Fruit fly (Drosophila melanogaster) whole organism, adult: Measurements from ENCODE around the gene al.

ENCODE experiments used
- CG11617 ChIP-seq: fragments of 200-800 bp; sonication (Bioruptor generic); optimal IDR thresholded peaks from 2 replicates; lab custom pipeline; 2017; ENCODE audit warnings: mild to moderate bottlenecking, missing biosample characterization, missing genetic modification reagents, missing genetic modification characterization
- CG12768 ChIP-seq: fragments of 200-800 bp; sonication (Bioruptor generic); optimal IDR thresholded peaks from 2 replicates; lab custom pipeline; 2017; ENCODE audit warnings: missing biosample characterization, missing genetic modification characterization, mild to moderate bottlenecking, moderate library complexity, missing genetic modification reagents
- CG14711 ChIP-seq: fragments of 200-800 bp; sonication (Bioruptor generic); optimal IDR thresholded peaks from 2 replicates; lab custom pipeline; 2018; ENCODE audit warnings: missing biosample characterization, mild to moderate bottlenecking, missing genetic modification characterization, moderate library complexity
- CG1620 ChIP-seq: fragments of 200-800 bp; sonication (Bioruptor generic); optimal IDR thresholded peaks from 2 replicates; lab custom pipeline; 2016; ENCODE audit warnings: missing biosample characterization, missing genetic modification characterization
- CG33017 ChIP-seq: fragments of 200-800 bp; sonication (Bioruptor generic); optimal IDR thresholded peaks from 2 replicates; lab custom pipeline; 2018; ENCODE audit warnings: missing biosample characterization, mild to moderate bottlenecking, missing genetic modification characterization, moderate library complexity
- CG5204 ChIP-seq: fragments of 200-800 bp; sonication (Bioruptor generic); optimal IDR thresholded peaks from 2 replicates; lab custom pipeline; 2016; ENCODE audit warnings: missing biosample characterization, missing genetic modification characterization
- CG7045 ChIP-seq: fragments of 200-800 bp; sonication (Bioruptor generic); optimal IDR thresholded peaks from 2 replicates; lab custom pipeline; 2017; ENCODE audit warnings: missing biosample characterization, mild to moderate bottlenecking, missing genetic modification characterization
- CG7101 ChIP-seq: fragments of 200-800 bp; sonication (Bioruptor generic); optimal IDR thresholded peaks from 2 replicates; lab custom pipeline; 2018; ENCODE audit warnings: missing biosample characterization, mild to moderate bottlenecking, missing genetic modification characterization, moderate library complexity
- Clk ChIP-seq: fragments of 200-800 bp; sonication (Bioruptor generic); optimal IDR thresholded peaks from 2 replicates; lab custom pipeline; 2017; ENCODE audit warnings: missing biosample characterization, missing genetic modification characterization
- Crg-1 ChIP-seq: fragments of 200-800 bp; sonication (Bioruptor generic); optimal IDR thresholded peaks from 2 replicates; lab custom pipeline; 2016; ENCODE audit warnings: missing biosample characterization, missing genetic modification characterization
- Hr96 ChIP-seq: fragments of 200-800 bp; sonication (Bioruptor generic); optimal IDR thresholded peaks from 2 replicates; lab custom pipeline; 2016; ENCODE audit warnings: missing biosample characterization, missing genetic modification characterization
- Mnt ChIP-seq: fragments of 200-800 bp; sonication (Bioruptor generic); optimal IDR thresholded peaks from 2 replicates; lab custom pipeline; 2016; ENCODE audit warnings: missing biosample characterization, mild to moderate bottlenecking, missing genetic modification characterization
- bab1 ChIP-seq: fragments of 200-800 bp; sonication (Bioruptor generic); optimal IDR thresholded peaks from 3 replicates; lab custom pipeline; 2019; ENCODE audit warnings: missing biosample characterization, mild to moderate bottlenecking, missing genetic modification characterization, moderate library complexity
- cic ChIP-seq: fragments of 200-800 bp; sonication (Bioruptor generic); optimal IDR thresholded peaks from 2 replicates; lab custom pipeline; 2017; ENCODE audit warnings: missing biosample characterization, mild to moderate bottlenecking, missing genetic modification characterization, moderate library complexity
- cnc ChIP-seq, 2 experiments: fragments of >200 bp; optimal IDR thresholded peaks; 2 replicates each; lab custom pipeline; 2017
- kay ChIP-seq: fragments of 200-800 bp; sonication (Bioruptor generic); peaks from one replicate; lab custom pipeline; 2016; ENCODE audit warnings: missing biosample characterization, missing genetic modification characterization, borderline replicate concordance
- ovo ChIP-seq: fragments of 200-800 bp; sonication (Bioruptor generic); optimal IDR thresholded peaks from 2 replicates; lab custom pipeline; 2016; ENCODE audit warnings: missing biosample characterization, missing genetic modification characterization
- pad ChIP-seq: fragments of 200-800 bp; sonication (Bioruptor generic); optimal IDR thresholded peaks from 3 replicates; lab custom pipeline; 2017; ENCODE audit warnings: missing biosample characterization, missing genetic modification characterization, mild to moderate bottlenecking, moderate library complexity, missing genetic modification reagents
- tj ChIP-seq: fragments of 200-800 bp; sonication (Bioruptor generic); optimal IDR thresholded peaks from 3 replicates; lab custom pipeline; 2017; ENCODE audit warnings: missing biosample characterization, mild to moderate bottlenecking, missing genetic modification characterization, moderate library complexity
- toe ChIP-seq: fragments of 200-800 bp; sonication (Bioruptor generic); optimal IDR thresholded peaks from 2 replicates; lab custom pipeline; 2016; ENCODE audit warnings: missing biosample characterization, missing genetic modification characterization

The al gene

DNA sequence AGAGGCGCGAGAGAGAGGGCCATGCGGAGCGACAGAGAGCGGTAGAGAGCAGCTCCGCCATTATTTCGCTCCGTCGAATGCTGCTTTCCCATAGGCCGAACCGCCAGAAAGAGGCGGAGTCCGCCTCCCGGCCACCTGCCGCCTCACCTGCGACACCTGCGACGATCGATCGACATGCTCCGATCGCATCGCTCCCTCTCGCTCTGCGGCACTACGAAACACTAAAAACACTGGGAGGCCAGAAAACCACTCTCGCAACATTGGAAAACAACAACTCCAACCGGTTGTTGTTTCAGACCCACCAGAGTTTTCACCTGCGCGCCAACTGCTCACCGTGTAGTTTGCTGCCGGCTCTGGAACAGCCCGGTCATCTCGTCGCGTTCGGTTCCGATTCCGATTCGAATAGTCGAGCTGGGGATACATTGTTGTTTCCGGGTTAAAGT lies at the start of gene al:
Gene al (plus strand): TSS at position 333 of the 443 bp plus-strand sequence.
- TF ChIP-seq Clk (GFP tag; lab: Kevin White, UChicago) (no peak), bab1 (GFP tag; lab: Kevin White, UChicago) (no peak), cic (GFP tag; lab: Kevin White, UChicago) (no peak), toe (no peak), CG5204 (no peak), CG7101 (tag; lab: Kevin White, UChicago) (no peak), CG7045 (GFP tag; lab: Kevin White, UChicago) (no peak), tj (GFP tag; lab: Kevin White, UChicago) (no peak), Hr96 (GFP tag; lab: Kevin White, UChicago) (no peak), CG11617 (GFP tag; lab: Kevin White, UChicago) (no peak)

DNA sequence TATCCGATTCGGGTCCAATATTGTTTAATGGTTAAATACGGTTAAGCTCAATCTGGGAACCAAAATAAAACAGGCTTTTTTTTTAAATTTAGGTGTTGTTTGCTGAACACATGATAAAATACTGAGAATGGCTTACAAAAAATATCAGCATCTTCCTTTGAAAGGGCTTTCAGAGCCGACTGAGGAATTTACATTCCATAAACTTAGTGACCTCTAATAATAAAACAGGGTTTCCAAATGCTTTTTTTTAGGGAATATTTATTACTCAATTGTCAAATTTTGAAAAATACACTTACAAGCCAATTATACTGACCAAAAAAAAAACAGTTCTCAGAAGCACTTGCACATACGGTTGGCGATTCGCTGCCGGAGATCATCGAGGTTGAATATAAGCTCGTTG lies 48.3 kb upstream of the al start, which contains the start of gene CG43755:
Gene CG43755 (minus strand): TSS at position 101 of the 400 bp plus-strand sequence.
- no peak for TF ChIP-seq CG12768
- no peak for TF ChIP-seq Mnt (GFP tag; lab: Kevin White, UChicago)

DNA sequence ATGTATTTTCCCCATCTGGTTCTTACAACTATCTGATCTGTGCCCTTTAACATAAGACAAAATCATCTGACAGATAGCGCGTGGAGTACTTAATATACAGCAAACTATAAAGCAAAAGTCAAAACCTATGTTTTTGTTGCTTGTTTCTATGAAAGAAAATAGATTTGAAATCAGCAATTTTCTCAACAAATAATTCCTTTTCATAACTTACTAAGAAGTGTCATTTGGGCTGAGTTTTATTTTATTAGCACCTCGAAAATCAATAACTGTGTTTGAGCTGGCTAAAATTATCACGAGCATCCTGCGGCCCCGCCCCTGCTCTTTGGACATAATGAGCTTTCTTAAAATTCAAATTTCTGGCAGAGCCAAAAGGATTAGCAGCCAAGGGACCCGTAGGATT lies 45.7 kb upstream of the al start, which contains the start of gene CG31921:
Gene CG31921 (minus strand): TSS at position 101 of the 400 bp plus-strand sequence.
- TF ChIP-seq kay (GFP tag; lab: Kevin White, UChicago) (no peak), CG5204 (no peak), pad (GFP tag; lab: Kevin White, UChicago) (no peak), CG14711 (tag; lab: Kevin White, UChicago) (no peak), Clk (GFP tag; lab: Kevin White, UChicago) (no peak), tj (GFP tag; lab: Kevin White, UChicago) (no peak), cic (GFP tag; lab: Kevin White, UChicago) (no peak), CG33017 (tag; lab: Kevin White, UChicago) (no peak), CG11617 (GFP tag; lab: Kevin White, UChicago) (no peak), Crg-1 (GFP tag; lab: Kevin White, UChicago) (no peak)

DNA sequence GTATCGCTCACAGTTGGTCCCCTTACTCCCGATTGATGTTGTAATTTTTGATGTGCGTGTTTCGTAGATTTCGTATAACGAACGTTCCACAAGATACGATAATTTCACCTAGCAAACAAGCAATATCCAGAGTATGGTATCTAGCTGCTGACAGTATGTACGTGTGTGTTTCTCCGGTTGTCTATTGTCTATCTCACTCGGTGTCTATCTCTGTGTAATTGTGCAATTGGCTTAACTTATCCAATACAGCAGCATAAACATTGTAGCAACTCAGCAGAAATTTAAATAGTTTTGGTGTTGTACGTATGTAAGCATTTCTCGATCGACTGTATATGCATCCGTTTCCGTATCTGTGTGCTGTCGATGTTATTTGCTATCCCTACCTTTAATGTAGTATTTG lies 31.1 kb upstream of the al start:
- TF ChIP-seq CG1620 (no peak), Mnt (GFP tag; lab: Kevin White, UChicago) (no peak), ovo (no peak), Hr96 (GFP tag; lab: Kevin White, UChicago) (no peak), CG14711 (tag; lab: Kevin White, UChicago) (no peak)

DNA sequence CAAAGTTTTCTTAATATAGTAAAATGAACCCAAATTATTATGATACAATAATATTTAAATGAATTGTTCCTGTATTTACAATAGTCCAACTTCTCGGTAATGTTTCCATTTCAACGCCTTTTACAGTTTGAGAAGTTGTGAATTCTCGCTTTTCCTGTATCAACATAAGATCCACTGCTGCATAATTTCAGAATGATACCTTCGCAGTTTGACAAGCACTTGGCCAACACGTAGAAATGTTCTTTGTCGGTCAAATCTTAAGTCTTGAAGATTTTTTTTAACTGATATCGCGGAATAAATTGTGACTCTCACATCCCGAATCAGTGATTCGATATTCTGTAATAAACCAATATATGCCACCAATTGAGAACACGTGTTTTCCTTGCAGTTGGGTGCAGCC lies 30.3 kb upstream of the al start:
- TF ChIP-seq Crg-1 (GFP tag; lab: Kevin White, UChicago) (no peak), kay (GFP tag; lab: Kevin White, UChicago) (peak; percentile 50)

DNA sequence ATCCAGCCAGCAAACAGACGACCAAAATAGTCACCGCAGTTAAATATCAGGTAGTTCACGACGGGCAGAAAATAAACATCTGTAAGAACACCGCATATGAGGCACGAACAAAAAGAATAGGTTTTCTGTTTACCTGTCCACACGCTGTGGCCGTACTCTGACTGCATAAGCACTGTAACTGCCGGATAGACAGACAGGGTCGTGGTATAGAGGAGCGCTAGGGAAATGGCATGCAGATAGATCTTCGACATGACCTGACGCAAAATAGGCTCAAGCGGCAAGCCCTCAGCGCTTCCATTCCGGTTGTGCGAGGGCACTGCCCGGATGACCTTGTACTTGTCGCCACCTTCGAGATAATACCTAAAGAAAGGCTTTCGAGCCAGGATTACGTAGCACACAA lies 21.7 kb upstream of the al start:
- no peak for TF ChIP-seq Mnt (GFP tag; lab: Kevin White, UChicago)
- TF ChIP-seq CG7045 (GFP tag; lab: Kevin White, UChicago) = no peak
- no peak for TF ChIP-seq Crg-1 (GFP tag; lab: Kevin White, UChicago)
- no peak for TF ChIP-seq tj (GFP tag; lab: Kevin White, UChicago)
- TF ChIP-seq pad (GFP tag; lab: Kevin White, UChicago) = no peak
- TF ChIP-seq bab1 (GFP tag; lab: Kevin White, UChicago) = no peak
- no peak for TF ChIP-seq kay (GFP tag; lab: Kevin White, UChicago)
- no peak for TF ChIP-seq toe
- no peak for TF ChIP-seq CG1620
- TF ChIP-seq CG5204 = no peak
- TF ChIP-seq CG12768 = no peak
- TF ChIP-seq cic (GFP tag; lab: Kevin White, UChicago) = no peak
- TF ChIP-seq cnc (optimal IDR thresholded peaks at IDR 0.05; lab: Kevin White, UChicago) = no peak
- no peak for TF ChIP-seq CG14711 (tag; lab: Kevin White, UChicago)
- TF ChIP-seq CG11617 (GFP tag; lab: Kevin White, UChicago) = no peak
- no peak for TF ChIP-seq Clk (GFP tag; lab: Kevin White, UChicago)
- no peak for TF ChIP-seq Hr96 (GFP tag; lab: Kevin White, UChicago)
- TF ChIP-seq CG7101 (tag; lab: Kevin White, UChicago) = no peak

DNA sequence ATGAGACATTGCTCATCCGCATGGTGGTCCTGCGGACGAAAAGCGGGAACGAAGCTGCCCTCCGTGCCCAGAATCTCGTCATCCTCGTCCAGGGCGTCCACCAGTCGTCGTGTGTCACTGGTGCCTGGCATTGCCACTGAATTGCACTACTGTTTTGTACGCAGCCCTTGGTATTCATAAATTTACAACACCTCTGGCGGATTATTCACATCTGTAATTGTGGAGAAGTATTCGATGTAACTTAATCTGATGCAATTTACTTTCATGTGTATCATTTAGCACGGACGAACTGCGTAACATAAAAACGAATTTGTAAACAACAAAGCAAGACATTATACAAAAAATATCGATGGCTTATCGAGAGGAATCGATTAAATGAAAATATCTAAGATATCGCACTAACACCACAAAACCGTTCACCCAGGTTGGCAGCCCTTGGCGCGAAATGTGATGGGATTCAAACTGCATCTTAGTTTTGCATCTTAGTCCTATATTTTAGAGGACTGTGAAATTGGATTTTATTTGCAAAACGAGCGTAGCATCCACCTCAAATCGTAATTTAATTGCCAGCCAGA lies 20.3 kb upstream of the al start, which contains the start of gene Ent1:
Gene Ent1 (minus strand): TSS at position 319 of the 575 bp plus-strand sequence.
- TF ChIP-seq CG1620 = no peak
- TF ChIP-seq CG12768 = no peak
- peak; percentile 14 for TF ChIP-seq Mnt (GFP tag; lab: Kevin White, UChicago)
- TF ChIP-seq CG33017 (tag; lab: Kevin White, UChicago) = no peak
- no peak for TF ChIP-seq pad (GFP tag; lab: Kevin White, UChicago)
- no peak for TF ChIP-seq CG14711 (tag; lab: Kevin White, UChicago)
- peak; percentile 8 for TF ChIP-seq kay (GFP tag; lab: Kevin White, UChicago)
- TF ChIP-seq CG11617 (GFP tag; lab: Kevin White, UChicago) = no peak
- TF ChIP-seq CG5204 = no peak
- TF ChIP-seq tj (GFP tag; lab: Kevin White, UChicago) = no peak
- peak; percentile 62 for TF ChIP-seq bab1 (GFP tag; lab: Kevin White, UChicago)
